Worm (Caenorhabditis elegans) whole organism, L3 larva: ENCODE results near the gene col-139.
A peak's percentile ranks its signal among the peaks of the same experiment; 100 is the strongest.

Experiments
- R02D3.7 ChIP-seq: fragments of 150-350 bp; optimal IDR thresholded peaks from 2 replicates; lab custom pipeline; 2014; ENCODE audit warnings: missing biosample characterization, missing genetic modification characterization
- ZK546.5 ChIP-seq: sonication (generic microtip); optimal IDR thresholded peaks from 2 replicates; lab custom pipeline; 2017; ENCODE audit warnings: missing biosample characterization, missing genetic modification characterization
- ama-1 ChIP-seq: fragments of 150-350 bp; optimal IDR thresholded peaks from 2 replicates; lab custom pipeline; 2018
- ceh-16 ChIP-seq: sonication (generic microtip); optimal IDR thresholded peaks from 2 replicates; lab custom pipeline; 2017; ENCODE audit warnings: missing biosample characterization, missing genetic modification characterization
- daf-12 ChIP-seq: fragments of 150-350 bp; optimal IDR thresholded peaks from 2 replicates; lab custom pipeline; 2014; ENCODE audit warnings: missing biosample characterization, missing genetic modification reagents, missing genetic modification characterization
- egl-5 ChIP-seq: fragments of 150-350 bp; optimal IDR thresholded peaks from 2 replicates; lab custom pipeline; 2017; ENCODE audit warnings: missing biosample characterization, missing genetic modification reagents, missing genetic modification characterization, inconsistent platforms
- elt-1 ChIP-seq: fragments of 150-350 bp; optimal IDR thresholded peaks from 2 replicates; lab custom pipeline; 2014; ENCODE audit warnings: missing biosample characterization, missing genetic modification characterization
- elt-2 ChIP-seq: sonication (generic microtip); optimal IDR thresholded peaks from 2 replicates; lab custom pipeline; 2016; ENCODE audit warnings: missing genetic modification reagents, mild to moderate bottlenecking, missing genetic modification characterization, missing compliant biosample characterization
- elt-3 ChIP-seq, 3 experiments: fragments of 150-350 bp in 1 of 3; sonication (generic microtip) in 2 of 3; optimal IDR thresholded peaks; 2 replicates in 2 of 3; 4 replicates in 1 of 3; lab custom pipeline; 2014 to 2017; ENCODE audit warnings: missing biosample characterization in 3 of 3, missing genetic modification characterization in 3 of 3
- eor-1 ChIP-seq, 2 experiments: fragments of 150-350 bp; optimal IDR thresholded peaks; 2 replicates each; lab custom pipeline; 2014 to 2018; ENCODE audit warnings: missing biosample characterization in 2 of 2, missing genetic modification characterization in 2 of 2
- fkh-10 ChIP-seq: sonication (generic microtip); optimal IDR thresholded peaks from 2 replicates; lab custom pipeline; 2017; ENCODE audit warnings: missing biosample characterization, missing genetic modification reagents, missing genetic modification characterization
- fkh-2 ChIP-seq: fragments of 150-350 bp; optimal IDR thresholded peaks from 2 replicates; lab custom pipeline; 2014; ENCODE audit warnings: missing biosample characterization, missing genetic modification reagents, missing genetic modification characterization
- fos-1 ChIP-seq: fragments of 150-350 bp; optimal IDR thresholded peaks from 2 replicates; lab custom pipeline; 2014; ENCODE audit warnings: missing biosample characterization, missing genetic modification characterization
- hmg-11 ChIP-seq: sonication (generic microtip); optimal IDR thresholded peaks from 2 replicates; lab custom pipeline; 2016; ENCODE audit warnings: missing genetic modification characterization, missing compliant biosample characterization
- lin-15B ChIP-seq: fragments of 150-350 bp; optimal IDR thresholded peaks from 2 replicates; lab custom pipeline; 2014; ENCODE audit warnings: missing biosample characterization, missing genetic modification characterization
- lin-39 ChIP-seq: fragments of 150-350 bp; optimal IDR thresholded peaks from 2 replicates; lab custom pipeline; 2018; ENCODE audit warnings: missing biosample characterization, missing genetic modification reagents, missing genetic modification characterization
- mdl-1 ChIP-seq: fragments of 150-350 bp; optimal IDR thresholded peaks from 2 replicates; lab custom pipeline; 2014; ENCODE audit warnings: missing biosample characterization, missing genetic modification characterization
- nfya-1 ChIP-seq: sonication (generic microtip); optimal IDR thresholded peaks from 2 replicates; lab custom pipeline; 2017; ENCODE audit warnings: missing genetic modification characterization, mild to moderate bottlenecking, missing compliant biosample characterization, antibody characterized with exemption, moderate library complexity; ENCODE audit not compliant: insufficient read depth
- nhr-12 ChIP-seq: fragments of 150-350 bp; optimal IDR thresholded peaks from 2 replicates; lab custom pipeline; 2014; ENCODE audit warnings: missing biosample characterization, missing genetic modification characterization
- nhr-23 ChIP-seq: fragments of 150-350 bp; optimal IDR thresholded peaks from 2 replicates; lab custom pipeline; 2014; ENCODE audit warnings: missing biosample characterization, missing genetic modification reagents, missing genetic modification characterization
- nhr-237 ChIP-seq: fragments of 150-350 bp; optimal IDR thresholded peaks from 2 replicates; lab custom pipeline; 2014; ENCODE audit warnings: missing biosample characterization, missing genetic modification characterization
- nhr-25 ChIP-seq: sonication (generic microtip); optimal IDR thresholded peaks from 2 replicates; lab custom pipeline; 2017; ENCODE audit warnings: missing biosample characterization, missing genetic modification characterization
- nhr-28 ChIP-seq: fragments of 150-350 bp; optimal IDR thresholded peaks from 2 replicates; lab custom pipeline; 2014; ENCODE audit warnings: missing biosample characterization, missing genetic modification characterization
- nhr-43 ChIP-seq: sonication (generic microtip); optimal IDR thresholded peaks from 2 replicates; lab custom pipeline; 2016; ENCODE audit warnings: mild to moderate bottlenecking, missing genetic modification characterization, missing compliant biosample characterization; ENCODE audit not compliant: poor library complexity, severe bottlenecking
- nhr-76 ChIP-seq: fragments of 150-350 bp; sonication (generic microtip); optimal IDR thresholded peaks from 5 replicates; lab custom pipeline; 2014; ENCODE audit warnings: missing biosample characterization, missing genetic modification characterization
- pha-4 ChIP-seq: fragments of 150-350 bp; optimal IDR thresholded peaks from 2 replicates; lab custom pipeline; 2014; ENCODE audit warnings: missing biosample characterization, missing genetic modification reagents, missing genetic modification characterization
- pqm-1 ChIP-seq: fragments of 150-350 bp; optimal IDR thresholded peaks from 2 replicates; lab custom pipeline; 2017; ENCODE audit warnings: missing biosample characterization, missing genetic modification characterization, inconsistent platforms
- skn-1 ChIP-seq: fragments of 150-350 bp; optimal IDR thresholded peaks from 2 replicates; lab custom pipeline; 2014; ENCODE audit warnings: missing biosample characterization, missing genetic modification characterization
- snpc-4 ChIP-seq: fragments of 150-350 bp; optimal IDR thresholded peaks from 2 replicates; lab custom pipeline; 2014; ENCODE audit warnings: missing biosample characterization, missing genetic modification characterization
- tbx-2 ChIP-seq: sonication (generic microtip); optimal IDR thresholded peaks from 2 replicates; lab custom pipeline; 2016; ENCODE audit warnings: mild to moderate bottlenecking, missing genetic modification characterization, missing compliant biosample characterization
- unc-39 ChIP-seq: sonication (generic microtip); optimal IDR thresholded peaks from 4 replicates; lab custom pipeline; 2017; ENCODE audit warnings: missing biosample characterization, missing genetic modification characterization
- unc-62 ChIP-seq: fragments of 150-350 bp; sonication (generic microtip); optimal IDR thresholded peaks from 4 replicates; lab custom pipeline; 2014; ENCODE audit warnings: missing biosample characterization, missing genetic modification reagents, missing genetic modification characterization
- zag-1 ChIP-seq: fragments of 150-350 bp; optimal IDR thresholded peaks from 2 replicates; lab custom pipeline; 2014; ENCODE audit warnings: missing biosample characterization, missing genetic modification characterization
- ztf-11 ChIP-seq: fragments of 150-350 bp; optimal IDR thresholded peaks from 2 replicates; lab custom pipeline; 2014; ENCODE audit warnings: missing biosample characterization, missing genetic modification characterization

col-139 gene

ce11 chrV:4686680-4687470 is 33.1 kb upstream of the col-139 start, which contains the start of gene taf-10:
taf-10 (plus strand) TSS chrV:4687103.
- TF ChIP-seq elt-2 (tag; lab: Kevin White, UChicago) (peak; percentile 25), nhr-25 (tag; lab: Kevin White, UChicago) (peak; percentile 23), nhr-23 (tag; lab: Kevin White, UChicago) (peak; percentile 72), elt-1 (no peak), nhr-43 (tag; lab: Kevin White, UChicago) (peak; percentile 54), pqm-1 (tag; lab: Kevin White, UChicago) (no peak), lin-39 (peak; percentile 53), lin-15B (tag; lab: Kevin White, UChicago) (peak; percentile 13), unc-62 (GFP tag; lab: Kevin White, UChicago) (no peak), fkh-10 (no peak), nfya-1 (tag; lab: Kevin White, UChicago) (peak; percentile 77), pha-4 (tag; lab: Kevin White, UChicago) (peak; percentile 72), mdl-1 (tag; lab: Kevin White, UChicago) (peak; percentile 71), hmg-11 (peak; percentile 71), nhr-12 (tag; lab: Kevin White, UChicago) (no peak)
- TF ChIP-seq, all 47 proteins: peak for 10

DNA sequence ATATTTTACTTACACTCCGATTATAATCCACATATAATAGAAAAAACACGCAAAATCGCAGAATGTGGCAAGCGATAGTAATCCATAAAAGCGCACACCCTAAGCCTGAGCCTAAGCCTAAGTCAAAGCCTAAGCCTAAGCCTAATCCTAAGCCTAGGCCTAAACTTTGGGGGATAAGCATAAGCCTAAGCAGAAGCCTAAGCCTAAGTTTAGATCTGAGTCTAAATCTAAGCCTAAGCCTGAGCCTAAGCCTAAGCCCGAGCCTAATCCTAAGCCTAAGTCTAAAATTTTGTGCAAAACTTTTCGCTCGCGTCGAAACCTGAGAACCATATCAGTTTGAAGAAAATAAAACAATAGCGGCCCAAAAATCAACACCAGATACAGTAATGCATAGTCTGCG is 30.4 kb upstream of the col-139 start:
- TF ChIP-seq ZK546.5 (tag; lab: Kevin White, UChicago) (no peak), pha-4 (tag; lab: Kevin White, UChicago) (no peak), nhr-237 (no peak), eor-1 (tag; optimal IDR thresholded peaks at IDR 0.05; lab: Kevin White, UChicago) (no peak), nhr-43 (tag; lab: Kevin White, UChicago) (no peak), hmg-11 (no peak), unc-39 (tag; lab: Kevin White, UChicago) (no peak), nhr-25 (tag; lab: Kevin White, UChicago) (no peak), nhr-12 (tag; lab: Kevin White, UChicago) (no peak), lin-15B (tag; lab: Kevin White, UChicago) (no peak), nfya-1 (tag; lab: Kevin White, UChicago) (no peak), elt-3 (tag; optimal IDR thresholded peaks at IDR 0.05; lab: Kevin White, UChicago) (no peak), skn-1 (tag; lab: Kevin White, UChicago) (no peak), nhr-28 (tag; lab: Kevin White, UChicago) (no peak), ztf-11 (tag; lab: Kevin White, UChicago) (no peak), fos-1 (no peak), ceh-16 (no peak), unc-62 (GFP tag; lab: Kevin White, UChicago) (no peak), mdl-1 (tag; lab: Kevin White, UChicago) (no peak), daf-12 (no peak)

DNA sequence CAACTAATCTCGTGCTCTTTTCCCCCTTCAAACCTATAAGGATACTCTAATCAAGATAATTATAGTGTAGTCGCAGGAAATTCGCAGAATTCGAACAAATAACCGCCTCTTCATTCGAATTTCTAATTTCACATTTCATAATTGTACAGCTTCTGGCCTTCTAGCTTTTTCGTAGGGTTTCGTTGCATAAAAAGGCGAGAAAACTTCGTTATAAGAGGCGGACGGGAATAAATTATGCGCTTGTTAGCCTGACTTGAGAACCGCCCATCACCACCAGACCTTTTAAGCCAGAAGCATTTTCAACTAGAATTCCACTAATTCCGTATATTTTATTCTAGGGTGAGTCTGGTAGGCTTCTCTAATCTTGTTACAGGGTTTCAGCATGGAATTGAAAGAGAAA is 27.9 kb upstream of the col-139 start, which contains the start of gene K03B4.4:
K03B4.4 (plus strand) TSS at position 301 of the 400 bp plus-strand sequence.
- no peak for TF ChIP-seq elt-3 (tag; optimal IDR thresholded peaks at IDR 0.05; lab: Kevin White, UChicago)
- no peak for TF ChIP-seq egl-5 (tag; lab: Kevin White, UChicago)
- no peak for TF ChIP-seq zag-1 (tag; lab: Kevin White, UChicago)
- TF ChIP-seq daf-12: no peak
- no peak for TF ChIP-seq nhr-12 (tag; lab: Kevin White, UChicago)
- no peak for TF ChIP-seq tbx-2 (tag; lab: Kevin White, UChicago)
- TF ChIP-seq nhr-237: no peak
- no peak for TF ChIP-seq eor-1 (tag; optimal IDR thresholded peaks at IDR 0.05; lab: Kevin White, UChicago)
- TF ChIP-seq ama-1: no peak
- no peak for TF ChIP-seq unc-62 (GFP tag; lab: Kevin White, UChicago)
- TF ChIP-seq R02D3.7: no peak
- no peak for TF ChIP-seq nhr-76
- no peak for TF ChIP-seq fkh-2
- TF ChIP-seq, all 47 proteins: peak for 0

DNA sequence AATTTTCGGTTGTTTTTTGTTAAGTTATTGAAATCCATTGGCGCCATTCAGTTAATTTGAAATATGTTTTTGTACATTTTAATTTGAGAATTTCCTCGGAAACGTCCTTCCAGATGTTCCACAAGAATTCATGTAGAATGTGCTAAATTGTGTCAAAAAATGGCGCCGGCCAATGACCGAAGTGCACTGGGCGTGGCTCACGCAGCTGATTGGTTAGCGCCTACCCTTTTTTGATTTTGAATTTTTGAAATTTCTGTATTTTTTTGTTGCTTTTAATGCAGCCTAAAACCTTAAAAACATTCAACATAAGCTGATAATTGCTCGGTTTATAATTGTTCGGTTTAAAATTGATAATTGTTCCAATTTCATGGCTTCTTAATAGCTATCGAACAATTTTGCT is 23.0 kb upstream of the col-139 start:
- TF ChIP-seq snpc-4 (no peak), nfya-1 (tag; lab: Kevin White, UChicago) (peak; percentile 70)
- TF ChIP-seq, all 47 proteins: peak for 1
